Fruit fly (Drosophila melanogaster) whole organism, embryonic: ENCODE measurements around the gene CG34453.

Source experiments
- Ada2b ChIP-seq: fragments of 200-800 bp; sonication (Bioruptor generic); IDR thresholded peaks from 2 replicates; pipeline ENCODE4 v1.3.6; 2022; ENCODE audit warnings: missing biosample characterization, missing genetic modification characterization
- Asciz ChIP-seq: fragments of 200-800 bp; sonication (Bioruptor generic); optimal IDR thresholded peaks from 2 replicates; lab custom pipeline; 2017; ENCODE audit warnings: missing biosample characterization, mild to moderate bottlenecking, missing genetic modification characterization, missing genetic modification reagents
- CG10654 ChIP-seq: fragments of 200-800 bp; sonication (Bioruptor generic); optimal IDR thresholded peaks from 2 replicates; lab custom pipeline; 2016; ENCODE audit warnings: missing biosample characterization, missing genetic modification characterization
- CG11085 ChIP-seq: fragments of 200-800 bp; sonication (Bioruptor generic); IDR thresholded peaks from 2 replicates; pipeline ENCODE4 v1.3.6; 2022; ENCODE audit warnings: missing biosample characterization, missing genetic modification characterization
- CG12299 ChIP-seq: fragments of 200-800 bp; sonication (Bioruptor generic); optimal IDR thresholded peaks from 2 replicates; lab custom pipeline; 2018; ENCODE audit warnings: missing biosample characterization, mild to moderate bottlenecking, missing genetic modification characterization
- CG1602 ChIP-seq: fragments of 200-800 bp; sonication (Bioruptor generic); optimal IDR thresholded peaks from 3 replicates; lab custom pipeline; 2016; ENCODE audit warnings: missing biosample characterization, missing genetic modification characterization
- CG17186 ChIP-seq: fragments of 200-800 bp; sonication (Bioruptor generic); optimal IDR thresholded peaks from 3 replicates; lab custom pipeline; 2017; ENCODE audit warnings: missing biosample characterization, missing genetic modification reagents, missing genetic modification characterization
- CG1792 ChIP-seq: fragments of 200-800 bp; sonication (Bioruptor generic); optimal IDR thresholded peaks from 2 replicates; lab custom pipeline; 2016; ENCODE audit warnings: missing biosample characterization, missing genetic modification characterization
- CG18262 ChIP-seq: fragments of 200-800 bp; optimal IDR thresholded peaks from 3 replicates; lab custom pipeline; 2019; ENCODE audit warnings: missing biosample characterization, mild to moderate bottlenecking, missing genetic modification characterization, moderate library complexity
- CG18476 ChIP-seq: fragments of 200-800 bp; sonication (Bioruptor generic); optimal IDR thresholded peaks from 2 replicates; lab custom pipeline; 2016; ENCODE audit warnings: missing biosample characterization, mild to moderate bottlenecking, missing genetic modification characterization
- CG2712 ChIP-seq: fragments of 200-800 bp; optimal IDR thresholded peaks from 3 replicates; lab custom pipeline; 2019; ENCODE audit warnings: missing biosample characterization, mild to moderate bottlenecking, missing genetic modification characterization, moderate library complexity
- CG31365 ChIP-seq: fragments of 200-800 bp; sonication (Bioruptor generic); optimal IDR thresholded peaks from 2 replicates; lab custom pipeline; 2018; ENCODE audit warnings: missing biosample characterization, mild to moderate bottlenecking, missing genetic modification characterization
- CG3163 ChIP-seq: fragments of 200-800 bp; sonication (Bioruptor generic); optimal IDR thresholded peaks from 3 replicates; lab custom pipeline; 2016; ENCODE audit warnings: missing biosample characterization, missing genetic modification characterization
- CG32772 ChIP-seq: fragments of 200-800 bp; sonication (Bioruptor generic); IDR thresholded peaks from 2 replicates; pipeline ENCODE4 v1.3.6; 2022; ENCODE audit warnings: missing biosample characterization, missing genetic modification characterization
- CG4360 ChIP-seq: fragments of 200-800 bp; sonication (Bioruptor generic); IDR thresholded peaks from 2 replicates; pipeline ENCODE4 v1.3.6; 2022; ENCODE audit warnings: missing biosample characterization, missing genetic modification characterization
- CG4820 ChIP-seq: fragments of 200-800 bp; sonication (Bioruptor generic); optimal IDR thresholded peaks from 3 replicates; lab custom pipeline; 2016; ENCODE audit warnings: missing biosample characterization, missing genetic modification characterization
- CG6854 ChIP-seq: fragments of 200-800 bp; sonication (Bioruptor generic); optimal IDR thresholded peaks from 3 replicates; lab custom pipeline; 2017; ENCODE audit warnings: missing biosample characterization, mild to moderate bottlenecking, missing genetic modification characterization
- CG8281 ChIP-seq: fragments of 200-800 bp; sonication (Bioruptor generic); optimal IDR thresholded peaks from 2 replicates; lab custom pipeline; 2018; ENCODE audit warnings: missing biosample characterization, mild to moderate bottlenecking, missing genetic modification characterization, moderate library complexity
- Dad ChIP-seq: fragments of 200-800 bp; sonication (Bioruptor generic); optimal IDR thresholded peaks from 3 replicates; lab custom pipeline; 2016; ENCODE audit warnings: missing biosample characterization, missing genetic modification characterization
- Dek ChIP-seq: fragments of 200-800 bp; sonication (Bioruptor generic); optimal IDR thresholded peaks from 3 replicates; lab custom pipeline; 2019; ENCODE audit warnings: missing biosample characterization, mild to moderate bottlenecking, missing genetic modification characterization, moderate library complexity
- Dll ChIP-seq: fragments of 200-800 bp; sonication (Bioruptor generic); IDR thresholded peaks from 4 replicates; pipeline ENCODE4 v1.3.6; 2022; ENCODE audit warnings: missing biosample characterization, missing genetic modification characterization; ENCODE audit not compliant: partially characterized antibody
- Dref ChIP-seq: fragments of 200-800 bp; sonication (Bioruptor generic); IDR thresholded peaks from 2 replicates; pipeline ENCODE4 v1.3.6; 2022; ENCODE audit warnings: missing biosample characterization, missing genetic modification characterization
- E2f1 ChIP-seq: fragments of 200-800 bp; sonication (Bioruptor generic); IDR thresholded peaks from 2 replicates; pipeline ENCODE4 v1.3.6; 2022; ENCODE audit warnings: missing biosample characterization, missing genetic modification characterization
- Elba2 ChIP-seq: fragments of 200-800 bp; sonication (Bioruptor generic); optimal IDR thresholded peaks from 3 replicates; lab custom pipeline; 2016; ENCODE audit warnings: missing biosample characterization, missing genetic modification characterization
- Fer1 ChIP-seq: fragments of 200-800 bp; sonication (Bioruptor generic); optimal IDR thresholded peaks from 2 replicates; lab custom pipeline; 2017; ENCODE audit warnings: missing biosample characterization, mild to moderate bottlenecking, missing genetic modification characterization
- Gug ChIP-seq: fragments of 200-800 bp; sonication (Bioruptor generic); IDR thresholded peaks from 4 replicates; pipeline ENCODE4 v1.3.6; 2022; ENCODE audit warnings: missing biosample characterization, missing genetic modification characterization
- HLH3B ChIP-seq: fragments of 200-800 bp; sonication (Bioruptor generic); IDR thresholded peaks from 2 replicates; pipeline ENCODE4 v1.3.6; 2022; ENCODE audit warnings: missing biosample characterization, missing genetic modification characterization
- HLH4C ChIP-seq: fragments of 200-800 bp; sonication (Bioruptor generic); IDR thresholded peaks from 3 replicates; pipeline ENCODE4 v1.3.6; 2022; ENCODE audit warnings: missing biosample characterization, missing genetic modification characterization; ENCODE audit not compliant: partially characterized antibody
- Hand ChIP-seq: fragments of 200-800 bp; sonication (Bioruptor generic); optimal IDR thresholded peaks from 2 replicates; lab custom pipeline; 2017; ENCODE audit warnings: mild to moderate bottlenecking, missing biosample characterization, missing genetic modification reagents, missing genetic modification characterization
- Hr39 ChIP-seq: fragments of >200 bp; optimal IDR thresholded peaks from 2 replicates; lab custom pipeline; 2017
- Kr ChIP-seq: fragments of 200-800 bp; sonication (Bioruptor generic); optimal IDR thresholded peaks from 2 replicates; lab custom pipeline; 2017; ENCODE audit warnings: missing biosample characterization, mild to moderate bottlenecking, missing genetic modification characterization
- Lpt ChIP-seq: fragments of >200 bp; optimal IDR thresholded peaks from 2 replicates; lab custom pipeline; 2018; ENCODE audit warnings: missing biosample characterization, missing genetic modification characterization
- NfI ChIP-seq: fragments of 200-800 bp; sonication (Bioruptor generic); optimal IDR thresholded peaks from 3 replicates; lab custom pipeline; 2018; ENCODE audit warnings: missing biosample characterization, mild to moderate bottlenecking, missing genetic modification characterization, moderate library complexity
- TFAM ChIP-seq: fragments of 200-800 bp; sonication (Bioruptor generic); optimal IDR thresholded peaks from 2 replicates; lab custom pipeline; 2017; ENCODE audit warnings: missing biosample characterization, missing genetic modification characterization, inconsistent platforms
- Trl ChIP-seq, 3 experiments: fragments of >200 bp in 2 of 3; fragments of 200-800 bp in 1 of 3; sonication (Bioruptor generic) in 1 of 3; optimal IDR thresholded peaks; 2 replicates in 1 of 3; 3 replicates in 2 of 3; lab custom pipeline; 2016 to 2017; ENCODE audit warnings: missing biosample characterization in 1 of 3, missing genetic modification characterization in 1 of 3
- YL-1 ChIP-seq: fragments of 200-800 bp; sonication (Bioruptor generic); optimal IDR thresholded peaks from 3 replicates; lab custom pipeline; 2017; ENCODE audit warnings: missing biosample characterization, mild to moderate bottlenecking, missing genetic modification characterization
- ase ChIP-seq: fragments of 200-800 bp; sonication (Bioruptor generic); IDR thresholded peaks from 3 replicates; pipeline ENCODE4 v1.3.6; 2022; ENCODE audit warnings: missing biosample characterization, missing genetic modification characterization
- ash1 ChIP-seq: fragments of 200-800 bp; sonication (Bioruptor generic); optimal IDR thresholded peaks from 2 replicates; lab custom pipeline; 2018; ENCODE audit warnings: missing biosample characterization, mild to moderate bottlenecking, missing genetic modification characterization
- btn ChIP-seq: fragments of 200-800 bp; sonication (Bioruptor generic); optimal IDR thresholded peaks from 2 replicates; lab custom pipeline; 2016; ENCODE audit warnings: missing biosample characterization, missing genetic modification characterization
- chn ChIP-seq: fragments of 200-800 bp; sonication (Bioruptor generic); optimal IDR thresholded peaks from 2 replicates; lab custom pipeline; 2016; ENCODE audit warnings: missing biosample characterization, missing genetic modification characterization
- croc ChIP-seq: fragments of 200-800 bp; sonication (Bioruptor generic); conservative IDR thresholded peaks from 3 replicates; pipeline ENCODE4 v1.3.6; 2022; ENCODE audit warnings: missing biosample characterization, missing genetic modification characterization
- dm ChIP-seq: fragments of 200-800 bp; sonication (Bioruptor generic); optimal IDR thresholded peaks from 3 replicates; lab custom pipeline; 2016; ENCODE audit warnings: missing biosample characterization, missing genetic modification characterization
- fd3F ChIP-seq: fragments of 200-800 bp; sonication (Bioruptor generic); optimal IDR thresholded peaks from 2 replicates; lab custom pipeline; 2018; ENCODE audit warnings: missing biosample characterization, mild to moderate bottlenecking, missing genetic modification characterization, moderate library complexity
- gro ChIP-seq: fragments of 200-800 bp; sonication (Bioruptor generic); optimal IDR thresholded peaks from 2 replicates; lab custom pipeline; 2016; ENCODE audit warnings: missing biosample characterization, missing genetic modification characterization
- lilli ChIP-seq: fragments of 200-800 bp; sonication (Bioruptor generic); optimal IDR thresholded peaks from 3 replicates; lab custom pipeline; 2016; ENCODE audit warnings: missing biosample characterization, missing genetic modification characterization
- nmo ChIP-seq: fragments of 200-800 bp; sonication (Bioruptor generic); optimal IDR thresholded peaks from 2 replicates; lab custom pipeline; 2018; ENCODE audit warnings: missing biosample characterization, mild to moderate bottlenecking, missing genetic modification characterization, moderate library complexity
- org-1 ChIP-seq: fragments of 200-800 bp; sonication (Bioruptor generic); optimal IDR thresholded peaks from 2 replicates; lab custom pipeline; 2017; ENCODE audit warnings: missing biosample characterization, missing genetic modification characterization
- pum ChIP-seq: fragments of 200-800 bp; sonication (Bioruptor generic); optimal IDR thresholded peaks from 2 replicates; lab custom pipeline; 2016; ENCODE audit warnings: missing biosample characterization, missing genetic modification characterization
- run ChIP-seq: fragments of 200-800 bp; sonication (Bioruptor generic); optimal IDR thresholded peaks from 3 replicates; lab custom pipeline; 2018; ENCODE audit warnings: missing biosample characterization, mild to moderate bottlenecking, missing genetic modification characterization
- toy ChIP-seq: fragments of 200-800 bp; sonication (Bioruptor generic); IDR thresholded peaks from 2 replicates; pipeline ENCODE4 v1.3.6; 2022; ENCODE audit warnings: missing biosample characterization, missing genetic modification characterization
- zf30C ChIP-seq: fragments of 200-800 bp; sonication (Bioruptor generic); optimal IDR thresholded peaks from 3 replicates; lab custom pipeline; 2018; ENCODE audit warnings: missing biosample characterization, mild to moderate bottlenecking, missing genetic modification characterization

Gene CG34453

DNA sequence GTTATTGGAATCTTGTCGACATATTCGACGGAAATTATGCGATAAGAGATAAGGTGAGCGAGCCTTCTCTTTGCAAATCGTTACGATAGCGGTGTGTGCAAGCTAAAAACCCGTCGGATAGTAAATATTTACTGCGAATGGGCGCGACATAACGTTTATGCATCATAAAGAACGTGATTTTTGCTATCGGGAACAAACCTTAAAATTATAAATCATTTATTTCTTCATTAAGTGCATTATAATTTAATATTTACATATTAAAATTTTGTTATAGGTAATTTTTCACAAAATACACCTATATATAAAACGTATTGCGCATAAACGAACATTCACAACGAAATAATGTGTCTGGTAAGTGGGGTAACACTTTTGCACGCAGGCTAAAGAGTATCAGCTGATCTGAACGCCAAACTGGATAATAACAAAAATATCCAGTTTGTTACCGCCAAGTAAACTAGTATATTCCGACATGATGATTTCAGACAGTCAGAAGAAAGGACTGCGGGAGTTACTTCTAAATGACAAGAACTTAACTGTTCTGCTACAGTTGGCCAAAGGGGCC, 27.3 kb downstream of the CG34453 start, which contains the start of the genes Gk1 and CG13876 (continued):
- TF ChIP-seq CG32772 (peak; percentile 84), Hand (GFP tag; lab: Kevin White, UChicago) (peak; percentile 96), CG8281 (peak; percentile 85), HLH4C (GFP tag; lab: Robert Waterston, UW) (no peak), run (tag; lab: Kevin White, UChicago) (peak; percentile 92), CG17186 (GFP tag; lab: Kevin White, UChicago) (peak; percentile 48), Dref (GFP tag; lab: Robert Waterston, UW) (no peak), CG10654 (GFP tag; lab: Kevin White, UChicago) (peak; percentile 90), fd3F (GFP tag; lab: Kevin White, UChicago) (peak; percentile 93), Kr (no peak), YL-1 (GFP tag; lab: Kevin White, UChicago) (peak; percentile 91), CG18262 (tag; lab: Kevin White, UChicago) (peak; percentile 97), ash1 (GFP tag; lab: Kevin White, UChicago) (no peak), Hr39 (no peak), CG12299 (peak; percentile 98), CG1602 (GFP tag; lab: Kevin White, UChicago) (peak; percentile 91), CG2712 (tag; lab: Kevin White, UChicago) (peak; percentile 98), Lpt (GFP tag; lab: Kevin White, UChicago) (no peak), dm (GFP tag; lab: Kevin White, UChicago) (no peak), pum (GFP tag; lab: Kevin White, UChicago) (peak; percentile 29), toy (GFP tag; lab: Robert Waterston, UW) (peak; percentile 82), CG4360 (GFP tag; lab: Robert Waterston, UW) (peak; percentile 72), nmo (GFP tag; lab: Kevin White, UChicago) (peak; percentile 97), zf30C (GFP tag; lab: Kevin White, UChicago) (peak; percentile 25), CG6854 (GFP tag; lab: Kevin White, UChicago) (peak; percentile 94), lilli (GFP tag; lab: Kevin White, UChicago) (peak; percentile 86), CG31365 (peak; percentile 77), gro (GFP tag; lab: Kevin White, UChicago) (peak; percentile 51), croc (peak; percentile 80), NfI (peak; percentile 93), Asciz (GFP tag; lab: Kevin White, UChicago) (peak; percentile 93), Dll (GFP tag; lab: Robert Waterston, UW) (no peak), Gug (peak; percentile 57; the same call in 2 of the 4 replicates), Fer1 (peak; percentile 98), Ada2b (GFP tag; lab: Robert Waterston, UW) (peak; percentile 94), CG3163 (GFP tag; lab: Kevin White, UChicago) (no peak), CG11085 (peak; percentile 84), HLH3B (GFP tag; lab: Robert Waterston, UW) (peak; percentile 94), E2f1 (peak; percentile 93), Dek (peak; percentile 97), CG4820 (GFP tag; lab: Kevin White, UChicago) (peak; percentile 100), chn (peak; percentile 69), CG18476 (GFP tag; lab: Kevin White, UChicago) (peak; percentile 81), org-1 (GFP tag; lab: Kevin White, UChicago) (peak; percentile 86), TFAM (GFP tag; lab: Kevin White, UChicago) (peak; percentile 63), Elba2 (GFP tag; lab: Kevin White, UChicago) (peak; percentile 58), ase (GFP tag; lab: Robert Waterston, UW) (peak; percentile 90), CG1792 (no peak), btn (GFP tag; lab: Kevin White, UChicago) (no peak), Trl (optimal IDR thresholded peaks at IDR 0.05; lab: Kevin White, UChicago) (peak in 1 of 2 experiments; percentile 9), Trl (GFP tag; optimal IDR thresholded peaks at IDR 0.05; lab: Kevin White, UChicago) (peak; percentile 5), Dad (GFP tag; lab: Kevin White, UChicago) (peak; percentile 7)
